ENCODE assay signal across 3 fruit fly cellular contexts in the genomic region with DNA sequence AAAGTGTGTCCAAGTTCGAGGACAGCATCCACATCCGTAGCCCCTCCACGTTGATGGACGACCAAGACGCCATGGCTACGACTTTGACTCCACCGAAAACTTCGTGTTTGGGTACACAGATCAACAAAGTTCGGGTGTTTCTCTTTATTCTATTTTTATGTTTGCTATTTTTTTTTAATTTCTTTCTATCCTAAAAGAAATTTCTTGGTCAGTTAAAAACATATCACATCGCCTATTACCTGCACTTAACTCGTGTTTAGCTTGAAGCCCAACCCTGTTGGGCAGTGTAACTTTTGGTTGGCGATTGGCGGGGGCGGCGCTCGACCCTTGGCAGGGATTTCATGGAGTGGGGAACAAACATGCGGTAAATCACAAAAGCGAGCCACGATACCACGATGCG.
TF ChIP-seq lines count a peak whose summit lies in the region.

No protein-coding gene starts in this region.

TF ChIP-seq in whole organism, embryonic, 481 proteins besides CTCF, POLR2A, EP300 and RAD21 (continued from another document and continues in another):
- TF ChIP-seq abd-A (tag; optimal IDR thresholded peaks at IDR 0.05; lab: Kevin White, UChicago) (no peak), corto (GFP tag; optimal IDR thresholded peaks at IDR 0.05; lab: Kevin White, UChicago) (no peak), CG13296 (GFP tag; optimal IDR thresholded peaks at IDR 0.05; lab: Kevin White, UChicago) (no peak), fd102C (GFP tag; optimal IDR thresholded peaks at IDR 0.05; lab: Kevin White, UChicago) (no peak), luna (GFP tag; optimal IDR thresholded peaks at IDR 0.05; lab: Kevin White, UChicago) (no peak), CG7271 (tag; optimal IDR thresholded peaks at IDR 0.05; lab: Kevin White, UChicago) (no peak), dati (GFP tag; IDR thresholded peaks at IDR 0.05; lab: Robert Waterston, UW) (no peak), kah (GFP tag; optimal IDR thresholded peaks at IDR 0.05; lab: Kevin White, UChicago) (no peak), CG2129 (GFP tag; IDR thresholded peaks at IDR 0.05; lab: Robert Waterston, UW; ENCODE audit: partially characterized antibody) (no peak), Ets65A (GFP tag; lab: Kevin White, UChicago) (peak; percentile 85), CG1792 (GFP tag; optimal IDR thresholded peaks at IDR 0.05; lab: Kevin White, UChicago) (peak; percentile 21), ac (GFP tag; optimal IDR thresholded peaks at IDR 0.05; lab: Kevin White, UChicago) (no peak), fd3F (GFP tag; optimal IDR thresholded peaks at IDR 0.05; lab: Kevin White, UChicago) (peak; percentile 15), h (optimal IDR thresholded peaks at IDR 0.05; lab: Kevin White, UChicago) (no peak), fd64A (GFP tag; optimal IDR thresholded peaks at IDR 0.05; lab: Kevin White, UChicago) (no peak), CG3726 (GFP tag; IDR thresholded peaks at IDR 0.05; lab: Robert Waterston, UW) (no peak), H15 (GFP tag; IDR thresholded peaks at IDR 0.05; lab: Robert Waterston, UW) (peak; percentile 65; the same call in 2 of the 3 replicates), nom (GFP tag; optimal IDR thresholded peaks at IDR 0.05; lab: Kevin White, UChicago) (peak; percentile 77), psq (GFP tag; optimal IDR thresholded peaks at IDR 0.05; lab: Kevin White, UChicago) (no peak), wek (GFP tag; optimal IDR thresholded peaks at IDR 0.05; lab: Kevin White, UChicago) (no peak), Elba2 (GFP tag; optimal IDR thresholded peaks at IDR 0.05; lab: Kevin White, UChicago) (no peak), ap (GFP tag; IDR thresholded peaks at IDR 0.05; lab: Robert Waterston, UW) (peak; percentile 45; the same call in 1 of the 2 replicates), CG10209 (GFP tag; optimal IDR thresholded peaks at IDR 0.05; lab: Kevin White, UChicago) (peak; percentile 25), Hsf (GFP tag; optimal IDR thresholded peaks at IDR 0.05; lab: Kevin White, UChicago) (peak; percentile 23), toy (GFP tag; IDR thresholded peaks at IDR 0.05; lab: Robert Waterston, UW) (no peak), mam (GFP tag; optimal IDR thresholded peaks at IDR 0.05; lab: Kevin White, UChicago) (no peak), H2.0 (GFP tag; IDR thresholded peaks at IDR 0.05; lab: Robert Waterston, UW) (peak; percentile 51; the same call in 1 of the 2 replicates), Hr78 (GFP tag; optimal IDR thresholded peaks at IDR 0.05; lab: Kevin White, UChicago) (no peak), grn (GFP tag; optimal IDR thresholded peaks at IDR 0.05; lab: Kevin White, UChicago) (no peak), sima (GFP tag; optimal IDR thresholded peaks at IDR 0.05; lab: Kevin White, UChicago) (no peak), Ssrp (tag; optimal IDR thresholded peaks at IDR 0.05; lab: Kevin White, UChicago) (peak; percentile 59), CG13775 (GFP tag; optimal IDR thresholded peaks at IDR 0.05; lab: Kevin White, UChicago) (peak; percentile 22), CG3407 (GFP tag; optimal IDR thresholded peaks at IDR 0.05; lab: Kevin White, UChicago) (peak; percentile 9), jigr1 (GFP tag; IDR thresholded peaks at IDR 0.05; lab: Robert Waterston, UW) (no peak), CG13123 (GFP tag; optimal IDR thresholded peaks at IDR 0.05; lab: Kevin White, UChicago) (no peak), CG34422 (GFP tag; IDR thresholded peaks at IDR 0.05; lab: Robert Waterston, UW) (peak; percentile 59; the same call in 2 of the 3 replicates), CG12071 (GFP tag; optimal IDR thresholded peaks at IDR 0.05; lab: Kevin White, UChicago) (peak; percentile 32), Bgb (GFP tag; IDR thresholded peaks at IDR 0.05; lab: Robert Waterston, UW; ENCODE audit: partially characterized antibody) (no peak), Sox100B (GFP tag; optimal IDR thresholded peaks at IDR 0.05; lab: Kevin White, UChicago) (peak; percentile 42), CG13424 (tag; optimal IDR thresholded peaks at IDR 0.05; lab: Kevin White, UChicago) (peak; percentile 37), tio (GFP tag; optimal IDR thresholded peaks at IDR 0.05; lab: Kevin White, UChicago) (no peak), lilli (GFP tag; optimal IDR thresholded peaks at IDR 0.05; lab: Kevin White, UChicago) (peak; percentile 33), Hr3 (GFP tag; optimal IDR thresholded peaks at IDR 0.05; lab: Kevin White, UChicago) (peak; percentile 6)

TF ChIP-seq in whole organism, prepupa, 60 proteins besides CTCF, POLR2A, EP300 and RAD21 (continued from another document):
- no peak for TF ChIP-seq dac (GFP tag; optimal IDR thresholded peaks at IDR 0.05; lab: Kevin White, UChicago)
- TF ChIP-seq CG3919 (GFP tag; optimal IDR thresholded peaks at IDR 0.05; lab: Kevin White, UChicago): peak; percentile 77
- TF ChIP-seq CG7368 (GFP tag; optimal IDR thresholded peaks at IDR 0.05; lab: Kevin White, UChicago): peak; percentile 69
- TF ChIP-seq cyc (GFP tag; optimal IDR thresholded peaks at IDR 0.05; lab: Kevin White, UChicago): peak; percentile 74
- peak; percentile 36 for TF ChIP-seq Lpt (GFP tag; optimal IDR thresholded peaks at IDR 0.05; lab: Kevin White, UChicago)
- TF ChIP-seq lz (GFP tag; optimal IDR thresholded peaks at IDR 0.05; lab: Kevin White, UChicago): peak; percentile 77
- TF ChIP-seq fd59A (GFP tag; optimal IDR thresholded peaks at IDR 0.05; lab: Kevin White, UChicago): peak; percentile 62
- peak; percentile 61 for TF ChIP-seq vri (GFP tag; optimal IDR thresholded peaks at IDR 0.05; lab: Kevin White, UChicago)
- TF ChIP-seq acj6 (GFP tag; optimal IDR thresholded peaks at IDR 0.05; lab: Kevin White, UChicago): peak; percentile 59
- TF ChIP-seq salr (GFP tag; optimal IDR thresholded peaks at IDR 0.05; lab: Kevin White, UChicago): peak; percentile 41 to 44
- peak; percentile 81 to 82 for TF ChIP-seq ss (GFP tag; optimal IDR thresholded peaks at IDR 0.05; lab: Kevin White, UChicago)
- peak; percentile 72 for TF ChIP-seq CG15336 (GFP tag; IDR thresholded peaks at IDR 0.05; lab: Robert Waterston, UW)
- TF ChIP-seq CG11294 (GFP tag; IDR thresholded peaks at IDR 0.05; lab: Robert Waterston, UW): peak; percentile 31; the same call in 1 of the 2 replicates
- peak; percentile 75; the same call in 2 of the 3 replicates for TF ChIP-seq CG6163 (GFP tag; IDR thresholded peaks at IDR 0.05; lab: Robert Waterston, UW)
- TF ChIP-seq CG32006 (GFP tag; optimal IDR thresholded peaks at IDR 0.05; lab: Kevin White, UChicago): peak; percentile 58
- TF ChIP-seq CG8119 (GFP tag; IDR thresholded peaks at IDR 0.05; lab: Robert Waterston, UW): peak; percentile 71; the same call in 2 of the 3 replicates
- TF ChIP-seq CG11762 (GFP tag; optimal IDR thresholded peaks at IDR 0.05; lab: Kevin White, UChicago; ENCODE audit: insufficient read depth): peak; percentile 50
- TF ChIP-seq Sox15 (GFP tag; optimal IDR thresholded peaks at IDR 0.05; lab: Kevin White, UChicago): peak; percentile 69
- TF ChIP-seq spab (GFP tag; optimal IDR thresholded peaks at IDR 0.05; lab: Kevin White, UChicago): peak; percentile 84
- peak; percentile 35 for TF ChIP-seq CG16779 (tag; optimal IDR thresholded peaks at IDR 0.05; lab: Kevin White, UChicago)
- TF ChIP-seq OdsH (GFP tag; optimal IDR thresholded peaks at IDR 0.05; lab: Kevin White, UChicago): peak; percentile 66
- TF ChIP-seq achi (GFP tag; optimal IDR thresholded peaks at IDR 0.05; lab: Kevin White, UChicago): peak; percentile 68
- peak; percentile 94 for TF ChIP-seq svp (GFP tag; lab: Kevin White, UChicago)
- peak; percentile 74 for TF ChIP-seq CG6792 (GFP tag; optimal IDR thresholded peaks at IDR 0.05; lab: Kevin White, UChicago)
- TF ChIP-seq CG6276 (GFP tag; optimal IDR thresholded peaks at IDR 0.05; lab: Kevin White, UChicago): peak; percentile 39
- peak; percentile 78 for TF ChIP-seq Sox102F (GFP tag; optimal IDR thresholded peaks at IDR 0.05; lab: Kevin White, UChicago)
- peak; percentile 75 for TF ChIP-seq eg (GFP tag; IDR thresholded peaks at IDR 0.05; lab: Robert Waterston, UW)
- peak; percentile 73 for TF ChIP-seq CG31627 (GFP tag; optimal IDR thresholded peaks at IDR 0.05; lab: Kevin White, UChicago)
- TF ChIP-seq CG10631 (GFP tag; optimal IDR thresholded peaks at IDR 0.05; lab: Kevin White, UChicago): peak; percentile 63
- TF ChIP-seq CG10669 (GFP tag; optimal IDR thresholded peaks at IDR 0.05; lab: Kevin White, UChicago): peak; percentile 84
- peak; percentile 85 for TF ChIP-seq Sox14 (GFP tag; optimal IDR thresholded peaks at IDR 0.05; lab: Kevin White, UChicago)
- peak; percentile 34 for TF ChIP-seq Eip93F (GFP tag; optimal IDR thresholded peaks at IDR 0.05; lab: Kevin White, UChicago)
- TF ChIP-seq CG34406 (GFP tag; optimal IDR thresholded peaks at IDR 0.05; lab: Kevin White, UChicago): peak; percentile 71
- TF ChIP-seq fd85E (GFP tag; optimal IDR thresholded peaks at IDR 0.05; lab: Kevin White, UChicago): peak; percentile 31
- peak; percentile 67 for TF ChIP-seq Ets96B (tag; optimal IDR thresholded peaks at IDR 0.05; lab: Kevin White, UChicago)
- TF ChIP-seq pdm3 (GFP tag; optimal IDR thresholded peaks at IDR 0.05; lab: Kevin White, UChicago): peak; percentile 73
- TF ChIP-seq Eip75B (GFP tag; optimal IDR thresholded peaks at IDR 0.05; lab: Kevin White, UChicago): peak; percentile 73
- no peak for TF ChIP-seq Hr38 (GFP tag; optimal IDR thresholded peaks at IDR 0.05; lab: Kevin White, UChicago)

TF ChIP-seq in whole organism, wandering third instar larva, 38 proteins besides CTCF, POLR2A, EP300 and RAD21 (continued from another document):
- peak; percentile 88 for TF ChIP-seq ey (GFP tag; optimal IDR thresholded peaks at IDR 0.05; lab: Kevin White, UChicago)
- TF ChIP-seq foxo (GFP tag; optimal IDR thresholded peaks at IDR 0.05; lab: Kevin White, UChicago): peak; percentile 36 to 76
- TF ChIP-seq Sp1 (GFP tag; optimal IDR thresholded peaks at IDR 0.05; lab: Kevin White, UChicago): peak; percentile 82
- no peak for TF ChIP-seq Abd-B (GFP tag; optimal IDR thresholded peaks at IDR 0.05; lab: Kevin White, UChicago)
- no peak for TF ChIP-seq Myc (optimal IDR thresholded peaks at IDR 0.05; lab: Kevin White, UChicago)
- no peak for TF ChIP-seq tai (GFP tag; optimal IDR thresholded peaks at IDR 0.05; lab: Kevin White, UChicago)
- peak; percentile 86 for TF ChIP-seq fru (GFP tag; optimal IDR thresholded peaks at IDR 0.05; lab: Kevin White, UChicago)
- no peak for TF ChIP-seq pan (optimal IDR thresholded peaks at IDR 0.05; lab: Kevin White, UChicago)
- peak; percentile 76 for TF ChIP-seq dmrt93B (GFP tag; optimal IDR thresholded peaks at IDR 0.05; lab: Kevin White, UChicago)
- no peak for TF ChIP-seq sv (GFP tag; optimal IDR thresholded peaks at IDR 0.05; lab: Kevin White, UChicago)
- TF ChIP-seq CrebA (GFP tag; optimal IDR thresholded peaks at IDR 0.05; lab: Kevin White, UChicago; ENCODE audit: borderline replicate concordance): no peak
